Worm (Caenorhabditis elegans) whole organism, L3 larva: ENCODE data around the gene fbxc-20.

ENCODE experiments used
- ceh-16 ChIP-seq: sonication (generic microtip); optimal IDR thresholded peaks from 2 replicates; lab custom pipeline; 2017; ENCODE audit warnings: missing biosample characterization, missing genetic modification characterization
- ceh-28 ChIP-seq: fragments of 150-350 bp; optimal IDR thresholded peaks from 2 replicates; lab custom pipeline; 2014; ENCODE audit warnings: missing biosample characterization, missing genetic modification reagents, missing genetic modification characterization
- elt-1 ChIP-seq: fragments of 150-350 bp; optimal IDR thresholded peaks from 2 replicates; lab custom pipeline; 2014; ENCODE audit warnings: missing biosample characterization, missing genetic modification characterization
- lin-39 ChIP-seq: fragments of 150-350 bp; optimal IDR thresholded peaks from 2 replicates; lab custom pipeline; 2018; ENCODE audit warnings: missing biosample characterization, missing genetic modification reagents, missing genetic modification characterization
- nhr-12 ChIP-seq: fragments of 150-350 bp; optimal IDR thresholded peaks from 2 replicates; lab custom pipeline; 2014; ENCODE audit warnings: missing biosample characterization, missing genetic modification characterization
- nhr-237 ChIP-seq: fragments of 150-350 bp; optimal IDR thresholded peaks from 2 replicates; lab custom pipeline; 2014; ENCODE audit warnings: missing biosample characterization, missing genetic modification characterization
- nhr-25 ChIP-seq: sonication (generic microtip); optimal IDR thresholded peaks from 2 replicates; lab custom pipeline; 2017; ENCODE audit warnings: missing biosample characterization, missing genetic modification characterization
- nhr-43 ChIP-seq: sonication (generic microtip); optimal IDR thresholded peaks from 2 replicates; lab custom pipeline; 2016; ENCODE audit warnings: mild to moderate bottlenecking, missing genetic modification characterization, missing compliant biosample characterization; ENCODE audit not compliant: poor library complexity, severe bottlenecking
- unc-62 ChIP-seq: fragments of 150-350 bp; sonication (generic microtip); optimal IDR thresholded peaks from 4 replicates; lab custom pipeline; 2014; ENCODE audit warnings: missing biosample characterization, missing genetic modification reagents, missing genetic modification characterization
- ztf-11 ChIP-seq: fragments of 150-350 bp; optimal IDR thresholded peaks from 2 replicates; lab custom pipeline; 2014; ENCODE audit warnings: missing biosample characterization, missing genetic modification characterization

DNA sequence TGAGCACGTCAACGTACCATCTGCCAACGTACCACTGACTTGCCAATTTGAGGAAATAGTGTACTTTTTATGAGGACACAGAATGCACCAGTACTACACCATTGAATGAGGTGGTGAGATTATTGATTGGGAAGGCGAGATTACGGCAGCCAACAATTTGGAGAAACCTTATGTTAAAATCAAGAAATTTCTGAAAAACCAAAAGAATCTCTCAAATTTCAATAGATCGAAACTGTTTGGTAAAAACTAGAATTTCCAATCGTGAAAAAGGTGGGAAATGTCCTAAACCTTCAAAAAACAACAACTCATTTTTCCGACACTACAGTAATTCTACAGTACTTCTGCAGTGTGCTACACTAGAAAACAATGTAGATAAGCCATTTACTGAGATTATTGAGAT lies 13.0 kb downstream of the fbxc-20 start, which contains the start of gene ceh-86:
- no peak for TF ChIP-seq nhr-237 (tag; lab: Kevin White, UChicago)
- TF ChIP-seq ceh-28 (tag; lab: Kevin White, UChicago): no peak
- no peak for TF ChIP-seq elt-1
- no peak for TF ChIP-seq lin-39 (tag; lab: Kevin White, UChicago)
- TF ChIP-seq ceh-16 (tag; lab: Kevin White, UChicago): no peak
- TF ChIP-seq nhr-43: no peak
- no peak for TF ChIP-seq nhr-25 (tag; lab: Kevin White, UChicago)
- TF ChIP-seq nhr-12: no peak
- TF ChIP-seq ztf-11 (tag; lab: Kevin White, UChicago): no peak
- no peak for TF ChIP-seq unc-62
